Worm (Caenorhabditis elegans): ENCODE results near the gene fbxb-22.

fbxb-22 gene

DNA sequence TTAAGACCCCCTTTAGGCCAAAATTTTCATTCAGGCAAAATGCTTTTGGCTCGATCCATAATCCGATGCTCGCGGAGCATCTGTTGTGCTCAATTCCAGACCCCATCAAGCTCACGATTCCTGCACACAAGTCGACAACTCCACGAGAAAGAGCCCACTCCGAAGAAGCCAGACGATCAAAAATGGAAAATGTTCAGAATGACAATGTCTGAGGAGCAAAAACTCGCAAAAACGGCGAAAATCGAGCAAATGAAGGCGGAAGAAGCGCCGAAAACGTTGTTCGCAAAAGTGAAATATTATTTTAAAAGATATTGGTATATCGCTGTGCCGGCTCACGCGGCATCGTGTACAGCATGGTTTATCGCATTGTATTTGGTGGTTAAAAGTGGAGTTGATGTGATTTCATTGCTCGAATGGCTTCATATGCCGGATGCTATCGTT, 38.1 kb upstream of the fbxb-22 start, which contains the start of gene Y56A3A.22:
Y56A3A.22 (plus strand) TSS at position 35 of the 441 bp plus-strand sequence.
- TF ChIP-seq ama-1 (optimal IDR thresholded peaks at IDR 0.05) (peak; percentile 72), K09A11.1 (tag; optimal IDR thresholded peaks at IDR 0.05; ENCODE audit: insufficient read depth) (no peak)

ce11 chrIII:11920187-11920785, 36.7 kb upstream of the fbxb-22 start, which contains the start of the genes ccf-1 and trap-4:
TSS of gene ccf-1 (minus strand) at chrIII:11920237.
TSS of gene trap-4 (plus strand) at chrIII:11920735.
- peak; percentile 24 for TF ChIP-seq ceh-30 (tag; optimal IDR thresholded peaks at IDR 0.05)
- peak; percentile 12 for TF ChIP-seq unc-55 (GFP tag; optimal IDR thresholded peaks at IDR 0.05)
- peak; percentile 12 for TF ChIP-seq elt-2 (tag; optimal IDR thresholded peaks at IDR 0.05)
- no peak for TF ChIP-seq ceh-45 (GFP tag; IDR thresholded peaks at IDR 0.05)
- TF ChIP-seq gmeb-2 (tag; optimal IDR thresholded peaks at IDR 0.05): no peak
- peak; percentile 36 for TF ChIP-seq nfya-1 (tag; optimal IDR thresholded peaks at IDR 0.05)

- no peak for TF ChIP-seq ceh-45 (GFP tag; IDR thresholded peaks at IDR 0.05)
- no peak for TF ChIP-seq unc-86 (tag; optimal IDR thresholded peaks at IDR 0.05)
- no peak for TF ChIP-seq tbx-2 (tag; optimal IDR thresholded peaks at IDR 0.05)
- peak; percentile 28 for TF ChIP-seq K02D7.2 (tag; optimal IDR thresholded peaks at IDR 0.05)
These were observed 34.8 kb upstream of the fbxb-22 start, which contains the start of gene znf-593 for ce11 chrIII:11918247-11918769. TSS of gene znf-593 (minus strand) at chrIII:11918719.

- TF ChIP-seq lin-11 (tag; optimal IDR thresholded peaks at IDR 0.05): no peak
- TF ChIP-seq lim-6 (tag; optimal IDR thresholded peaks at IDR 0.05): no peak
- TF ChIP-seq ceh-9 (tag; optimal IDR thresholded peaks at IDR 0.05): no peak
- no peak for TF ChIP-seq ceh-24 (tag; optimal IDR thresholded peaks at IDR 0.05)
- no peak for TF ChIP-seq hlh-13 (GFP tag; optimal IDR thresholded peaks at IDR 0.05)
- TF ChIP-seq pag-3 (tag; optimal IDR thresholded peaks at IDR 0.05; ENCODE audit: borderline replicate concordance): no peak
- no peak for TF ChIP-seq ref-2 (tag; optimal IDR thresholded peaks at IDR 0.05)
- TF ChIP-seq madf-2 (tag; optimal IDR thresholded peaks at IDR 0.05): no peak
- no peak for TF ChIP-seq ceh-6 (GFP tag; optimal IDR thresholded peaks at IDR 0.05)
- no peak for TF ChIP-seq pat-9 (tag; optimal IDR thresholded peaks at IDR 0.05)
- TF ChIP-seq ceh-14 (tag; optimal IDR thresholded peaks at IDR 0.05): no peak
- no peak for TF ChIP-seq gmeb-2 (tag; optimal IDR thresholded peaks at IDR 0.05)
- no peak for TF ChIP-seq Y22D7AL.16 (tag; optimal IDR thresholded peaks at IDR 0.05)
- no peak for TF ChIP-seq K09A11.1 (tag; optimal IDR thresholded peaks at IDR 0.05; ENCODE audit: insufficient read depth)
- no peak for TF ChIP-seq unc-42 (tag; optimal IDR thresholded peaks at IDR 0.05)
- no peak for TF ChIP-seq ets-4 (tag; optimal IDR thresholded peaks at IDR 0.05)
- TF ChIP-seq hlh-15 (tag; optimal IDR thresholded peaks at IDR 0.05): no peak
- TF ChIP-seq C08G9.2 (tag; optimal IDR thresholded peaks at IDR 0.05): no peak
- no peak for TF ChIP-seq ceh-31 (tag; optimal IDR thresholded peaks at IDR 0.05)
- TF ChIP-seq unc-3 (GFP tag; conservative IDR thresholded peaks at IDR 0.05): no peak
- TF ChIP-seq unc-3 (tag; optimal IDR thresholded peaks at IDR 0.05): no peak
These were observed 34.0 kb upstream of the fbxb-22 start for ce11 chrIII:11917525-11917924.

DNA sequence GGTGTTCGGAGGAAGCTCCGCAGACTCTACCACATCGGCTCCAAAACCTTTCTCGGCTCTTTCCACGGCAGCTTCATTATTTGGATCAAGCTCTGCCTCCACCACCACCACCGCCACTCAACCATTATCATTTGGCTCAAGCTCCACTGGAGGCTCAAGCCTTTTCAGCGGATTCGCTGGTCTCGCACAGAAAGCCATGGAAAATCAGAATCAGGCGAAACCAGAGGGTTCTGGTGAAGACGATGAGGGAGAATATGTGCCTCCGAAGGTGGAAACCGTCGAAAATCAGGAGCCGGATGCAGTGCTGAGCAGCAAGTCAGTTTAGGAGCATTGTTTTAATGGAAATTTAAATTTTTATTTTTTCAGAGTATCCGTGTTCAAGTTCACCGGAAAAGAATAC, 33.5 kb upstream of the fbxb-22 start:
- no peak for TF ChIP-seq K09A11.1 (tag; optimal IDR thresholded peaks at IDR 0.05; ENCODE audit: insufficient read depth)
- no peak for TF ChIP-seq sox-2 (GFP tag; IDR thresholded peaks at IDR 0.05)
- no peak for TF ChIP-seq pha-2 (tag; optimal IDR thresholded peaks at IDR 0.05)
- TF ChIP-seq mec-3 (tag; optimal IDR thresholded peaks at IDR 0.05; ENCODE audit: borderline replicate concordance): no peak
- peak; percentile 14 for TF ChIP-seq hlh-6 (tag; optimal IDR thresholded peaks at IDR 0.05)
- no peak for TF ChIP-seq tbx-7 (tag; optimal IDR thresholded peaks at IDR 0.05)
